Fruit fly (Drosophila melanogaster) whole organism, embryonic: ENCODE results near the gene CG44008.

Experiments
- Antp ChIP-seq: fragments of 200-800 bp; sonication (Bioruptor generic); optimal IDR thresholded peaks from 3 replicates; lab custom pipeline; 2016; ENCODE audit warnings: missing biosample characterization, missing genetic modification characterization
- Atf-2 ChIP-seq: fragments of 200-800 bp; sonication (Bioruptor generic); optimal IDR thresholded peaks from 2 replicates; lab custom pipeline; 2016; ENCODE audit warnings: missing biosample characterization, missing genetic modification characterization
- C15 ChIP-seq: fragments of 200-800 bp; sonication (Bioruptor generic); IDR thresholded peaks from 3 replicates; pipeline ENCODE4 v1.3.6; 2022; ENCODE audit warnings: missing biosample characterization, missing genetic modification characterization
- CG10267 ChIP-seq: fragments of 200-800 bp; sonication (Bioruptor generic); optimal IDR thresholded peaks from 2 replicates; lab custom pipeline; 2018; ENCODE audit warnings: missing biosample characterization, mild to moderate bottlenecking, missing genetic modification characterization, moderate library complexity
- CG10274 ChIP-seq: fragments of 200-800 bp; sonication (Bioruptor generic); optimal IDR thresholded peaks from 3 replicates; lab custom pipeline; 2017; ENCODE audit warnings: missing biosample characterization, mild to moderate bottlenecking, missing genetic modification characterization
- CG11247 ChIP-seq: fragments of 200-800 bp; sonication (Bioruptor generic); IDR thresholded peaks from 2 replicates; pipeline ENCODE4 v1.3.6; 2022; ENCODE audit warnings: missing biosample characterization, missing genetic modification characterization
- CG11560 ChIP-seq: fragments of 200-800 bp; sonication (Bioruptor generic); IDR thresholded peaks from 3 replicates; pipeline ENCODE4 v1.3.6; 2022; ENCODE audit warnings: missing biosample characterization, missing genetic modification characterization
- CG12104 ChIP-seq: fragments of 200-800 bp; sonication (Bioruptor generic); optimal IDR thresholded peaks from 3 replicates; lab custom pipeline; 2016; ENCODE audit warnings: missing biosample characterization, missing genetic modification characterization
- CG12299 ChIP-seq: fragments of 200-800 bp; sonication (Bioruptor generic); optimal IDR thresholded peaks from 2 replicates; lab custom pipeline; 2018; ENCODE audit warnings: missing biosample characterization, mild to moderate bottlenecking, missing genetic modification characterization
- CG1647 ChIP-seq: fragments of 200-800 bp; sonication (Bioruptor generic); optimal IDR thresholded peaks from 3 replicates; lab custom pipeline; 2016; ENCODE audit warnings: missing biosample characterization, missing genetic modification characterization
- CG17568 ChIP-seq: fragments of 200-800 bp; sonication (Bioruptor generic); optimal IDR thresholded peaks from 2 replicates; lab custom pipeline; 2018; ENCODE audit warnings: missing biosample characterization, mild to moderate bottlenecking, missing genetic modification characterization, moderate library complexity
- CG18011 ChIP-seq: fragments of 200-800 bp; sonication (Bioruptor generic); optimal IDR thresholded peaks from 2 replicates; lab custom pipeline; 2017; ENCODE audit warnings: missing biosample characterization, missing genetic modification characterization, mild to moderate bottlenecking, moderate library complexity, missing genotype
- CG18262 ChIP-seq: fragments of 200-800 bp; optimal IDR thresholded peaks from 3 replicates; lab custom pipeline; 2019; ENCODE audit warnings: missing biosample characterization, mild to moderate bottlenecking, missing genetic modification characterization, moderate library complexity
- CG4730 ChIP-seq: fragments of 200-800 bp; sonication (Bioruptor generic); IDR thresholded peaks from 2 replicates; pipeline ENCODE4 v1.3.6; 2022; ENCODE audit warnings: missing biosample characterization, missing genetic modification characterization
- CG7928 ChIP-seq: fragments of 200-800 bp; sonication (Bioruptor generic); optimal IDR thresholded peaks from 2 replicates; lab custom pipeline; 2017; ENCODE audit warnings: missing biosample characterization, mild to moderate bottlenecking, missing genetic modification characterization
- CG8281 ChIP-seq: fragments of 200-800 bp; sonication (Bioruptor generic); optimal IDR thresholded peaks from 2 replicates; lab custom pipeline; 2018; ENCODE audit warnings: missing biosample characterization, mild to moderate bottlenecking, missing genetic modification characterization, moderate library complexity
- CTCF ChIP-seq: fragments of 200-800 bp; sonication (Bioruptor generic); optimal IDR thresholded peaks from 2 replicates; lab custom pipeline; 2017; ENCODE audit warnings: missing biosample characterization, mild to moderate bottlenecking, missing genetic modification characterization, moderate library complexity
- D ChIP-seq, 2 experiments: fragments of 200-800 bp in 1 of 2; fragments of >200 bp in 1 of 2; sonication (Bioruptor generic) in 1 of 2; optimal IDR thresholded peaks; 2 replicates in 1 of 2; 3 replicates in 1 of 2; lab custom pipeline; 2017; ENCODE audit warnings: mild to moderate bottlenecking in 1 of 2, missing biosample characterization in 1 of 2, missing genetic modification characterization in 1 of 2, missing genetic modification reagents in 1 of 2
- D19A ChIP-seq: fragments of 200-800 bp; optimal IDR thresholded peaks from 3 replicates; lab custom pipeline; 2019; ENCODE audit warnings: missing biosample characterization, mild to moderate bottlenecking, missing genetic modification characterization, moderate library complexity
- Doc2 ChIP-seq: fragments of 200-800 bp; sonication (Bioruptor generic); IDR thresholded peaks from 2 replicates; pipeline ENCODE4 v1.3.6; 2022; ENCODE audit warnings: missing biosample characterization, missing genetic modification characterization
- Hr3 ChIP-seq: fragments of 200-800 bp; sonication (Bioruptor generic); optimal IDR thresholded peaks from 3 replicates; lab custom pipeline; 2016; ENCODE audit warnings: missing biosample characterization, missing genetic modification characterization
- Jarid2 ChIP-seq: fragments of 200-800 bp; sonication (Bioruptor generic); optimal IDR thresholded peaks from 3 replicates; lab custom pipeline; 2017; ENCODE audit warnings: mild to moderate bottlenecking, missing biosample characterization, missing genetic modification reagents, missing genetic modification characterization
- Lim3 ChIP-seq: fragments of 200-800 bp; sonication (Bioruptor generic); IDR thresholded peaks from 2 replicates; pipeline ENCODE4 v1.3.6; 2022; ENCODE audit warnings: missing biosample characterization, missing genetic modification characterization
- MESR4 ChIP-seq: fragments of 200-800 bp; sonication (Bioruptor generic); optimal IDR thresholded peaks from 2 replicates; lab custom pipeline; 2018; ENCODE audit warnings: missing biosample characterization, mild to moderate bottlenecking, missing genetic modification characterization, moderate library complexity
- Myb ChIP-seq: fragments of 200-800 bp; sonication (Bioruptor generic); optimal IDR thresholded peaks from 2 replicates; lab custom pipeline; 2016; ENCODE audit warnings: missing biosample characterization, missing genetic modification characterization
- NFAT ChIP-seq: fragments of 200-800 bp; sonication (Bioruptor generic); IDR thresholded peaks from 2 replicates; pipeline ENCODE4 v1.3.6; 2022; ENCODE audit warnings: missing biosample characterization, missing genetic modification characterization
- Neu2 ChIP-seq: fragments of 200-800 bp; sonication (Bioruptor generic); optimal IDR thresholded peaks from 3 replicates; lab custom pipeline; 2016; ENCODE audit warnings: missing biosample characterization, missing genetic modification characterization, borderline replicate concordance
- Oaz ChIP-seq: fragments of 200-800 bp; sonication (Bioruptor generic); IDR thresholded peaks from 2 replicates; pipeline ENCODE4 v1.3.6; 2022; ENCODE audit warnings: missing biosample characterization, missing genetic modification characterization
- PHDP ChIP-seq: fragments of 200-800 bp; sonication (Bioruptor generic); optimal IDR thresholded peaks from 3 replicates; lab custom pipeline; 2018; ENCODE audit warnings: missing biosample characterization, mild to moderate bottlenecking, missing genetic modification characterization, moderate library complexity
- Pdp1 ChIP-seq, 2 experiments: fragments of 200-800 bp; sonication (Bioruptor generic); optimal IDR thresholded peaks; 3 replicates each; lab custom pipeline; 2016; ENCODE audit warnings: missing biosample characterization in 2 of 2, missing genetic modification characterization in 2 of 2, mild to moderate bottlenecking in 1 of 2, moderate library complexity in 1 of 2
- Rx ChIP-seq: fragments of 200-800 bp; sonication (Bioruptor generic); IDR thresholded peaks from 2 replicates; pipeline ENCODE4 v1.3.6; 2022; ENCODE audit warnings: missing biosample characterization, missing genetic modification characterization
- Tbp ChIP-seq: fragments of >200 bp; optimal IDR thresholded peaks from 2 replicates; lab custom pipeline; 2018; ENCODE audit warnings: missing biosample characterization, missing genetic modification characterization
- ap ChIP-seq: fragments of 200-800 bp; sonication (Bioruptor generic); IDR thresholded peaks from 2 replicates; pipeline ENCODE4 v1.3.6; 2022; ENCODE audit warnings: missing biosample characterization, missing genetic modification characterization
- bsh ChIP-seq, 2 experiments: fragments of 200-800 bp; sonication (Bioruptor generic); optimal IDR thresholded peaks; 2 replicates each; lab custom pipeline; 2017 to 2018; ENCODE audit warnings: mild to moderate bottlenecking in 2 of 2, missing biosample characterization in 2 of 2, missing genetic modification characterization in 2 of 2, moderate library complexity in 1 of 2
- chn ChIP-seq: fragments of 200-800 bp; sonication (Bioruptor generic); optimal IDR thresholded peaks from 2 replicates; lab custom pipeline; 2016; ENCODE audit warnings: missing biosample characterization, missing genetic modification characterization
- disco-r ChIP-seq: fragments of 200-800 bp; sonication (Bioruptor generic); optimal IDR thresholded peaks from 2 replicates; lab custom pipeline; 2016; ENCODE audit warnings: missing biosample characterization, missing genetic modification characterization
- dmrt11E ChIP-seq: fragments of 200-800 bp; sonication (Bioruptor generic); optimal IDR thresholded peaks from 3 replicates; lab custom pipeline; 2018; ENCODE audit warnings: missing biosample characterization, mild to moderate bottlenecking, missing genetic modification characterization, moderate library complexity
- gce ChIP-seq: fragments of 200-800 bp; sonication (Bioruptor generic); IDR thresholded peaks from 3 replicates; pipeline ENCODE4 v1.3.6; 2022; ENCODE audit warnings: missing biosample characterization, missing genetic modification characterization
- gcm ChIP-seq: fragments of 200-800 bp; sonication (Bioruptor generic); optimal IDR thresholded peaks from 2 replicates; lab custom pipeline; 2019; ENCODE audit warnings: missing biosample characterization, mild to moderate bottlenecking, missing genetic modification characterization, moderate library complexity
- hb ChIP-seq: fragments of 200-800 bp; sonication (Bioruptor generic); IDR thresholded peaks from 3 replicates; pipeline ENCODE4 v1.3.6; 2022; ENCODE audit warnings: missing biosample characterization, missing genetic modification characterization; ENCODE audit not compliant: partially characterized antibody
- hkb ChIP-seq, 2 experiments: fragments of 200-800 bp in 1 of 2; fragments of >200 bp in 1 of 2; sonication (Bioruptor generic) in 1 of 2; IDR thresholded peaks in 1 of 2; optimal IDR thresholded peaks in 1 of 2; 2 replicates each; pipeline versions ENCODE4 v1.3.6 to Lab custom; 2017 to 2022; ENCODE audit warnings: missing biosample characterization in 1 of 2, missing genetic modification characterization in 1 of 2
- lab ChIP-seq: fragments of 200-800 bp; sonication (Bioruptor generic); optimal IDR thresholded peaks from 3 replicates; lab custom pipeline; 2017; ENCODE audit warnings: missing biosample characterization, missing genetic modification characterization, mild to moderate bottlenecking, moderate library complexity, missing genetic modification reagents
- lola ChIP-seq, 3 experiments: fragments of >200 bp in 2 of 3; fragments of 200-800 bp in 1 of 3; sonication (Bioruptor generic) in 1 of 3; optimal IDR thresholded peaks; 2 replicates each; lab custom pipeline; 2017 to 2019; ENCODE audit warnings: missing biosample characterization in 3 of 3, missing genetic modification characterization in 3 of 3, mild to moderate bottlenecking in 1 of 3, moderate library complexity in 1 of 3
- odd ChIP-seq: fragments of 200-800 bp; sonication (Bioruptor generic); optimal IDR thresholded peaks from 2 replicates; lab custom pipeline; 2017; ENCODE audit warnings: missing biosample characterization, mild to moderate bottlenecking, missing genetic modification characterization
- pho ChIP-seq: fragments of 200-800 bp; sonication (Bioruptor generic); optimal IDR thresholded peaks from 2 replicates; lab custom pipeline; 2016; ENCODE audit warnings: missing biosample characterization, missing genetic modification characterization
- sna ChIP-seq: fragments of 200-800 bp; sonication (Bioruptor generic); IDR thresholded peaks from 2 replicates; pipeline ENCODE4 v1.3.6; 2022; ENCODE audit warnings: missing biosample characterization, missing genetic modification characterization; ENCODE audit not compliant: partially characterized antibody
- unpg ChIP-seq: fragments of 200-800 bp; sonication (Bioruptor generic); optimal IDR thresholded peaks from 3 replicates; lab custom pipeline; 2018; ENCODE audit warnings: missing biosample characterization, mild to moderate bottlenecking, missing genetic modification characterization, moderate library complexity
- yki ChIP-seq: fragments of >200 bp; optimal IDR thresholded peaks from 3 replicates; lab custom pipeline; 2018
- zfh2 ChIP-seq: fragments of 200-800 bp; sonication (Bioruptor generic); optimal IDR thresholded peaks from 2 replicates; lab custom pipeline; 2016; ENCODE audit warnings: missing biosample characterization, missing genetic modification characterization

The CG44008 gene

DNA sequence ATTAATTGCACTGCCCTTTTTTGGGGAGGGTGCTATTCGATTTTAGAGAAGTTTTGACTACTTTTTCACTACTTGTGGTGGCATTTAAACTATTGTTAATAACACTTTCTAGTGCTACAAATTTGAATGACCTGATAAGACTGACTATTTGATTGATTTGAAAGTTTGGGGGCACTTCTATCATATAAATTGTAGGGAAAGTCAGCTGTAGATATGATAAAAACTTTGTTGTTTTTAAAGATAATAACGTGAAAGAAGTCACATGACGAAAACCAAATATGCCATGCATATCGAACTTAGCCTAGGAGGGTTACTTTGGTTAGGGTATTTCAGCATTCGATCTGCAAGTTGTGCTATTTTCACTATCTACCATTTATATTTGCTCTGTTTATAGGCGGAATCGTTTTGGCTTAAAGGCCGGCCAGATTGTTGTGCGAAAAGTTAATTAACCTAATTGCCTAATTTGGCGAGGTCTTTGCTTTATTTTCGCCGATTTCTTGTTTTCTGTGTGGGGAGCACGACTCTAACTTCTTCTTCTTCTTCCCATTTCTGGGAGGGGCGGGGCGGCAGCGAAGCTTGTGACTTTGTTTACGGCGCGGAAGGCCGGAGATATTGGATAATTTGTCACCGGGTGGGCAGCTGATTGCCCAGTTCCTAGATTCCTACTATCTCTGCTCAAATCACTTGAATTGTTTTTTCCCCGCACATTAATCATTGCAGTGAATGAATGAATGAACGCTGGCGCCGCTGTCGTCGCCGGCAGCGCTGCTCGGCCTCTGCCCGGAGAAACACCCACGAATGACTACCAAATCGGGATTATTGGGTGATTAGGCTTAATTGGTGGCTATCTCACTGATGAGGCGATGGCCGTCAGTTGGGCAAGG, 29.2 kb downstream of the CG44008 start (continued):
- TF ChIP-seq Atf-2 = no peak
- TF ChIP-seq gce (GFP tag; lab: Robert Waterston, UW) = no peak
- no peak for TF ChIP-seq CG7928 (GFP tag; lab: Kevin White, UChicago)
- TF ChIP-seq Pdp1 (GFP tag; optimal IDR thresholded peaks at IDR 0.05; lab: Kevin White, UChicago) = no peak
- no peak for TF ChIP-seq Lim3 (GFP tag; lab: Robert Waterston, UW)
- TF ChIP-seq Oaz (GFP tag; lab: Robert Waterston, UW) = no peak
- TF ChIP-seq CG4730 (GFP tag; lab: Robert Waterston, UW) = no peak
- TF ChIP-seq lola (GFP tag; optimal IDR thresholded peaks at IDR 0.05; lab: Kevin White, UChicago) = no peak
- TF ChIP-seq CG11247 (GFP tag; lab: Robert Waterston, UW) = no peak
- TF ChIP-seq Antp (GFP tag; lab: Kevin White, UChicago) = no peak
- TF ChIP-seq Hr3 (GFP tag; lab: Kevin White, UChicago) = no peak
- no peak for TF ChIP-seq dmrt11E (tag; lab: Kevin White, UChicago)
- no peak for TF ChIP-seq disco-r (GFP tag; lab: Kevin White, UChicago)
- TF ChIP-seq lab (GFP tag; lab: Kevin White, UChicago) = peak; percentile 32
- no peak for TF ChIP-seq CG17568
- no peak for TF ChIP-seq NFAT (GFP tag; lab: Robert Waterston, UW)
- no peak for TF ChIP-seq CG10267 (tag; lab: Kevin White, UChicago)
- TF ChIP-seq hkb (optimal IDR thresholded peaks at IDR 0.05; lab: Kevin White, UChicago) = no peak
- TF ChIP-seq hkb (GFP tag; IDR thresholded peaks at IDR 0.05; lab: Robert Waterston, UW) = no peak
- TF ChIP-seq MESR4 (GFP tag; lab: Kevin White, UChicago) = peak; percentile 91
- TF ChIP-seq CTCF (GFP tag; lab: Kevin White, UChicago) = no peak
- TF ChIP-seq CG10274 (GFP tag; lab: Kevin White, UChicago) = no peak
- no peak for TF ChIP-seq chn (GFP tag; lab: Kevin White, UChicago)
- TF ChIP-seq yki = no peak
- no peak for TF ChIP-seq pho
- TF ChIP-seq Jarid2 = no peak
- no peak for TF ChIP-seq Doc2 (GFP tag; lab: Robert Waterston, UW)
- no peak for TF ChIP-seq C15 (GFP tag; lab: Robert Waterston, UW)
- TF ChIP-seq Tbp = no peak
- TF ChIP-seq PHDP = no peak
- peak; percentile 86 for TF ChIP-seq D19A (tag; lab: Kevin White, UChicago)
- peak; percentile 28 for TF ChIP-seq D (optimal IDR thresholded peaks at IDR 0.05; lab: Kevin White, UChicago)
- no peak for TF ChIP-seq D (GFP tag; optimal IDR thresholded peaks at IDR 0.05; lab: Kevin White, UChicago)
- TF ChIP-seq CG18011 = no peak
- TF ChIP-seq gcm (GFP tag; lab: Kevin White, UChicago) = no peak
- TF ChIP-seq bsh (GFP tag; optimal IDR thresholded peaks at IDR 0.05; lab: Kevin White, UChicago) = no peak
- TF ChIP-seq zfh2 (GFP tag; lab: Kevin White, UChicago) = peak; percentile 1
- no peak for TF ChIP-seq CG11560
- TF ChIP-seq CG8281 (tag; lab: Kevin White, UChicago) = no peak
- no peak for TF ChIP-seq CG1647
- TF ChIP-seq ap (GFP tag; lab: Robert Waterston, UW) = no peak
- TF ChIP-seq Rx (GFP tag; lab: Robert Waterston, UW) = no peak
- 0 out of 2 replicates have a peak, but pooled peaks have one; percentile 80 for TF ChIP-seq sna (GFP tag; lab: Robert Waterston, UW)
- TF ChIP-seq odd (GFP tag; lab: Kevin White, UChicago) = no peak
- no peak for TF ChIP-seq CG18262 (tag; lab: Kevin White, UChicago)
- no peak for TF ChIP-seq CG12104 (GFP tag; lab: Kevin White, UChicago)
- no peak for TF ChIP-seq Neu2 (GFP tag; lab: Kevin White, UChicago)
- no peak for TF ChIP-seq unpg (GFP tag; lab: Kevin White, UChicago)
- TF ChIP-seq CG12299 = no peak
- peak; percentile 50; the same call in 1 of the 3 replicates for TF ChIP-seq hb (GFP tag; lab: Robert Waterston, UW)
- no peak for TF ChIP-seq Myb (GFP tag; lab: Kevin White, UChicago)
